Fruit fly (Drosophila melanogaster): ENCODE results near the gene CG42724.

DNA sequence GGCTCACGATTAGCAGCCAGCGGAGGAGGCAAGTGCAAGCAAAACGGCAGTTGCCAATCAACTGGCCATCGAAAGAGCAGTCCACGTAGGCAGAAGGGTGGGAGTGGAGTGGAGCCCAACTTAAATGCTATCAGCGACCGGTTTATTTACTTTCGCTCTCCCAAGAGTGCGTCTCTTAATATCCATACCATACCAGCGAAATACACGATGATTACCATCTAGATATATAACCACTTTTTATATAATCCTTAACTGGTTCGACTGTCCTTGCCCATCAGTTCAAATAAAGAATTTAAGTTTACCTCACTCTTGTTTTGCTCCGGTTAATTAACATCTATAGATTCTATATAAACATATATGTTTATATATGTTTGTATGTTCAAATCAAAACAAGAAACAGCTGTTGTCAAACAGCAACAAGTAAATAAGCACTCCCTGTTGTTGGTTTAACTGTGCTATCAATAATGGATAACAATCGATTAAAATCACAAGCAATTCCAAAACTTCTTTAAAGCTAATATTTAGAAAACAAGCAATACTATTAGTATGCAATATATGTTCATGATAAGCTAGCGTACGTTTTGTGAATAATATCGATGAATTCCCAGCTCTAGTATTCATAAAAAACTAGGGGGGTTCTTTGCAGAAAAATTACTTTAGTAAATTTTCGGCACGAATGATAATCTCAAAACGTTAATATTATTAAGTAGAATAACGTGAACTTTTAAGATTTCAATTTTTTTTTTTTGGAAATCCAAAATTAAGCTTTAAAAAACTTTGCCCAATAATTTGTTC lies 5.6 kb upstream of the CG42724 start:
- TF ChIP-seq psq (optimal IDR thresholded peaks at IDR 0.05) (no peak), h (optimal IDR thresholded peaks at IDR 0.05) (no peak), insv (optimal IDR thresholded peaks at IDR 0.05) (no peak)

Measured in Kc167 (cell line).